Fruit fly (Drosophila melanogaster): ENCODE results near the gene Cpr31A.

The Cpr31A gene

DNA sequence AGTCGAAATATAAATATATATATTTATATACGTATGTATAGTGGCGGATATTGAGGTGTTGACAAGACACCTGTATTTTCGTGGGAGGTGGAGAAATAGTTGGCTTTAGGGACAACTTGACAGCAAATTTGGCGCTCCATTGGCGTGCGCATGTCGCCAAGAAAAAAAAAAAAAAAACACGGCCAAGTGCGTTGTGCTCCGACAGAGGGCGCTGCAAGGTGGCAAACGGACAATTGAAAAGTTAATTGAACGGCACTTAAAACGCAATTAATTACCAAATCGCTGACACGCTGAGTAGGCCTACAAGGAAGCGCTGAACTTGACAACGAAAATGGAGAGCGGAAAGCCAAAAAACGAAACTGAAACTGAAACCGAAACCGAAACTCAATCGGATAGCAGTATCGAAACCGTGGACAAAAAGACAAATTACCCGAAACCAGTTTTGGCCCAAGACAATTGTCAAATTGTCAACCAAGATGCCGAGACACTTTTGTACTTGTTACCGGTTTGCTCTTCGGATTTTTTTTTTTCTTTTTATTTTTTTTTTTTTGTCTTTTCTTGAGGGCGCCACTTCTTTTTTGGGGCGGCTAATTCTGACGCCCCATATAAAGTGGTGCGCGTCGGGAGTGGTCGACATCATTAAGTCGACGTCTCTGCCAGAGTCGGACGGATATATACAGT, at the start of gene Cpr31A:
Cpr31A (plus strand) TSS at position 631 of the 681 bp plus-strand sequence.
- TF ChIP-seq CG9948 (tag; optimal IDR thresholded peaks at IDR 0.05) = no peak
- no peak for TF ChIP-seq CG15710 (tag; optimal IDR thresholded peaks at IDR 0.05)
- no peak for TF ChIP-seq CG8159 (tag; optimal IDR thresholded peaks at IDR 0.05)
- no peak for TF ChIP-seq CG32121 (GFP tag; IDR thresholded peaks at IDR 0.05)
- TF ChIP-seq Snoo (tag; optimal IDR thresholded peaks at IDR 0.05) = no peak
- no peak for TF ChIP-seq CG17806 (tag; optimal IDR thresholded peaks at IDR 0.05)
- TF ChIP-seq Pif1B (GFP tag; optimal IDR thresholded peaks at IDR 0.05) = no peak
- TF ChIP-seq CG34367 (tag; optimal IDR thresholded peaks at IDR 0.05) = no peak
- no peak for TF ChIP-seq EcR (GFP tag; optimal IDR thresholded peaks at IDR 0.05)
- no peak for TF ChIP-seq CG4496 (GFP tag; IDR thresholded peaks at IDR 0.05)
- TF ChIP-seq CG12605 (GFP tag; IDR thresholded peaks at IDR 0.05) = no peak
- TF ChIP-seq CG14655 (GFP tag; optimal IDR thresholded peaks at IDR 0.05) = no peak
- TF ChIP-seq fd96Ca (GFP tag; IDR thresholded peaks at IDR 0.05) = no peak
- TF ChIP-seq Ets98B (GFP tag; IDR thresholded peaks at IDR 0.05) = no peak
- no peak for TF ChIP-seq D1 (tag; optimal IDR thresholded peaks at IDR 0.05)

- TF ChIP-seq CG8159 (tag; optimal IDR thresholded peaks at IDR 0.05) (no peak), CG4496 (GFP tag; IDR thresholded peaks at IDR 0.05) (peak; percentile 10; the same call in 1 of the 3 replicates), CG32121 (GFP tag; IDR thresholded peaks at IDR 0.05) (no peak), fd96Ca (GFP tag; IDR thresholded peaks at IDR 0.05) (no peak), CG14655 (GFP tag; optimal IDR thresholded peaks at IDR 0.05) (no peak), rn (GFP tag; IDR thresholded peaks at IDR 0.05) (no peak), Ets98B (GFP tag; IDR thresholded peaks at IDR 0.05) (0 out of 2 replicates have a peak, but pooled peaks have one; percentile 12), CG34367 (tag; optimal IDR thresholded peaks at IDR 0.05) (no peak), Pif1B (GFP tag; optimal IDR thresholded peaks at IDR 0.05) (no peak), CG15710 (tag; optimal IDR thresholded peaks at IDR 0.05) (no peak), Snoo (tag; optimal IDR thresholded peaks at IDR 0.05) (no peak), CG17806 (tag; optimal IDR thresholded peaks at IDR 0.05) (no peak), CG12605 (GFP tag; IDR thresholded peaks at IDR 0.05) (no peak; the same call in 1 of the 2 replicates), D1 (tag; optimal IDR thresholded peaks at IDR 0.05) (no peak), Pif1A (GFP tag; optimal IDR thresholded peaks at IDR 0.05) (peak; percentile 3), CG8301 (tag; optimal IDR thresholded peaks at IDR 0.05) (no peak), EcR (GFP tag; optimal IDR thresholded peaks at IDR 0.05) (no peak), CG9948 (tag; optimal IDR thresholded peaks at IDR 0.05) (no peak), gl (tag; optimal IDR thresholded peaks at IDR 0.05) (no peak), CG10348 (GFP tag; IDR thresholded peaks at IDR 0.05) (no peak), CG13204 (GFP tag; optimal IDR thresholded peaks at IDR 0.05) (peak; percentile 13)
These were observed 49.4 kb upstream of the Cpr31A start for dm6 chr2L:10004574-10004973.

- no peak; the same call in 1 of the 2 replicates for TF ChIP-seq CG32121 (GFP tag; IDR thresholded peaks at IDR 0.05)
- TF ChIP-seq CG13204 (GFP tag; optimal IDR thresholded peaks at IDR 0.05) = peak; percentile 20
- peak; percentile 54; the same call in 1 of the 3 replicates for TF ChIP-seq fd96Ca (GFP tag; IDR thresholded peaks at IDR 0.05)
- 0 out of 2 replicates have a peak, but pooled peaks have one; percentile 34 for TF ChIP-seq CG12605 (GFP tag; IDR thresholded peaks at IDR 0.05)
- TF ChIP-seq CG15710 (tag; optimal IDR thresholded peaks at IDR 0.05) = peak; percentile 26
- peak; percentile 45 for TF ChIP-seq D1 (tag; optimal IDR thresholded peaks at IDR 0.05)
- TF ChIP-seq CG9948 (tag; optimal IDR thresholded peaks at IDR 0.05) = no peak
- no peak for TF ChIP-seq Pif1A (GFP tag; optimal IDR thresholded peaks at IDR 0.05)
- peak; percentile 37 for TF ChIP-seq CG34367 (tag; optimal IDR thresholded peaks at IDR 0.05)
- no peak for TF ChIP-seq CG17806 (tag; optimal IDR thresholded peaks at IDR 0.05)
- TF ChIP-seq CG4496 (GFP tag; IDR thresholded peaks at IDR 0.05) = peak; percentile 59
- no peak for TF ChIP-seq CG14655 (GFP tag; optimal IDR thresholded peaks at IDR 0.05)
- no peak for TF ChIP-seq Ets98B (GFP tag; IDR thresholded peaks at IDR 0.05)
- TF ChIP-seq gl (tag; optimal IDR thresholded peaks at IDR 0.05) = peak; percentile 63
- TF ChIP-seq CG10348 (GFP tag; IDR thresholded peaks at IDR 0.05) = no peak
- TF ChIP-seq EcR (GFP tag; optimal IDR thresholded peaks at IDR 0.05) = no peak
- peak; percentile 34 for TF ChIP-seq CG8159 (tag; optimal IDR thresholded peaks at IDR 0.05)
- TF ChIP-seq Pif1B (GFP tag; optimal IDR thresholded peaks at IDR 0.05) = peak; percentile 30
- TF ChIP-seq rn (GFP tag; IDR thresholded peaks at IDR 0.05) = peak; percentile 41
- peak; percentile 9 for TF ChIP-seq CG8301 (tag; optimal IDR thresholded peaks at IDR 0.05)
- no peak for TF ChIP-seq Snoo (tag; optimal IDR thresholded peaks at IDR 0.05)
These were observed 44.7 kb upstream of the Cpr31A start, which contains the start of gene Trp1 for dm6 chr2L:10009293-10009695. Trp1 (plus strand) TSS chr2L:10009381.

- TF ChIP-seq CG17806 (tag; optimal IDR thresholded peaks at IDR 0.05) (peak; percentile 99), rn (GFP tag; IDR thresholded peaks at IDR 0.05) (peak; percentile 99), Ets98B (GFP tag; IDR thresholded peaks at IDR 0.05) (peak; percentile 99), CG12605 (GFP tag; IDR thresholded peaks at IDR 0.05) (peak; percentile 99), Pif1B (GFP tag; optimal IDR thresholded peaks at IDR 0.05) (peak; percentile 99), CG15710 (tag; optimal IDR thresholded peaks at IDR 0.05) (peak; percentile 99), CG14655 (GFP tag; optimal IDR thresholded peaks at IDR 0.05) (peak; percentile 99), CG4496 (GFP tag; IDR thresholded peaks at IDR 0.05) (peak; percentile 99), EcR (GFP tag; optimal IDR thresholded peaks at IDR 0.05) (no peak), CG9948 (tag; optimal IDR thresholded peaks at IDR 0.05) (peak; percentile 99), CG32121 (GFP tag; IDR thresholded peaks at IDR 0.05) (peak; percentile 99), D1 (tag; optimal IDR thresholded peaks at IDR 0.05) (peak; percentile 92), CG8159 (tag; optimal IDR thresholded peaks at IDR 0.05) (peak; percentile 99), CG13204 (GFP tag; optimal IDR thresholded peaks at IDR 0.05) (peak; percentile 97), CG8301 (tag; optimal IDR thresholded peaks at IDR 0.05) (peak; percentile 99), fd96Ca (GFP tag; IDR thresholded peaks at IDR 0.05) (peak; percentile 100), CG34367 (tag; optimal IDR thresholded peaks at IDR 0.05) (peak; percentile 99), gl (tag; optimal IDR thresholded peaks at IDR 0.05) (peak; percentile 99), Pif1A (GFP tag; optimal IDR thresholded peaks at IDR 0.05) (peak; percentile 100), Snoo (tag; optimal IDR thresholded peaks at IDR 0.05) (peak; percentile 99), CG10348 (GFP tag; IDR thresholded peaks at IDR 0.05) (peak; percentile 98)
These were observed 44.0 kb upstream of the Cpr31A start for dm6 chr2L:10009800-10010658.

Data from whole organism, pupa.